Fruit fly (Drosophila melanogaster) whole organism, embryonic: ENCODE results near the gene Shc.

Source experiments
- CG10431 ChIP-seq: fragments of 200-800 bp; sonication (Bioruptor generic); optimal IDR thresholded peaks from 3 replicates; lab custom pipeline; 2018; ENCODE audit warnings: missing biosample characterization, mild to moderate bottlenecking, missing genetic modification characterization
- CG14050 ChIP-seq: fragments of 200-800 bp; sonication (Bioruptor generic); IDR thresholded peaks from 3 replicates; pipeline ENCODE4 v1.3.6; 2022; ENCODE audit warnings: missing biosample characterization, missing genetic modification characterization
- CG14965 ChIP-seq: fragments of 200-800 bp; sonication (Bioruptor generic); optimal IDR thresholded peaks from 2 replicates; lab custom pipeline; 2016; ENCODE audit warnings: missing biosample characterization, missing genetic modification characterization, borderline replicate concordance
- CG15011 ChIP-seq: fragments of 200-800 bp; sonication (Bioruptor generic); optimal IDR thresholded peaks from 3 replicates; lab custom pipeline; 2018; ENCODE audit warnings: missing biosample characterization, mild to moderate bottlenecking, missing genetic modification characterization
- CG15269 ChIP-seq: fragments of 200-800 bp; sonication (Bioruptor generic); optimal IDR thresholded peaks from 2 replicates; lab custom pipeline; 2018; ENCODE audit warnings: missing biosample characterization, mild to moderate bottlenecking, missing genetic modification characterization, moderate library complexity
- CG30020 ChIP-seq: fragments of 200-800 bp; optimal IDR thresholded peaks from 2 replicates; lab custom pipeline; 2019; ENCODE audit warnings: missing biosample characterization, mild to moderate bottlenecking, missing genetic modification characterization, moderate library complexity
- CG31224 ChIP-seq: fragments of 200-800 bp; sonication (Bioruptor generic); IDR thresholded peaks from 2 replicates; pipeline ENCODE4 v1.3.6; 2022; ENCODE audit warnings: missing biosample characterization, missing genetic modification characterization
- CG3726 ChIP-seq: fragments of 200-800 bp; sonication (Bioruptor generic); IDR thresholded peaks from 3 replicates; pipeline ENCODE4, ENCODE4 v1.3.6; 2022; ENCODE audit warnings: missing biosample characterization, missing genetic modification characterization
- CG43689 ChIP-seq: fragments of 200-800 bp; sonication (Bioruptor generic); IDR thresholded peaks from 2 replicates; pipeline ENCODE4 v1.3.6; 2022; ENCODE audit warnings: missing biosample characterization, missing genetic modification characterization
- CG4854 ChIP-seq: fragments of 200-800 bp; sonication (Bioruptor generic); optimal IDR thresholded peaks from 2 replicates; lab custom pipeline; 2016; ENCODE audit warnings: missing biosample characterization, missing genetic modification characterization, inconsistent platforms
- CG5953 ChIP-seq: fragments of 200-800 bp; sonication (Bioruptor generic); IDR thresholded peaks from 2 replicates; pipeline ENCODE4 v1.3.6; 2022; ENCODE audit warnings: missing biosample characterization, missing genetic modification characterization
- CG6654 ChIP-seq: fragments of 200-800 bp; sonication (Bioruptor generic); optimal IDR thresholded peaks from 2 replicates; lab custom pipeline; 2017; ENCODE audit warnings: missing biosample characterization, mild to moderate bottlenecking, missing genetic modification characterization
- CG7357 ChIP-seq: fragments of 200-800 bp; sonication (Bioruptor generic); IDR thresholded peaks from 3 replicates; pipeline ENCODE4 v1.3.6; 2022; ENCODE audit warnings: missing biosample characterization, missing genetic modification characterization
- CG7839 ChIP-seq: fragments of 200-800 bp; sonication (Bioruptor generic); optimal IDR thresholded peaks from 3 replicates; lab custom pipeline; 2018; ENCODE audit warnings: missing biosample characterization, mild to moderate bottlenecking, missing genetic modification characterization, moderate library complexity
- CG8290 ChIP-seq, 3 experiments: fragments of 200-800 bp; sonication (Bioruptor generic); optimal IDR thresholded peaks; 2 replicates each; lab custom pipeline; 2016 to 2019; ENCODE audit warnings: missing biosample characterization in 3 of 3, missing genetic modification characterization in 3 of 3, mild to moderate bottlenecking in 2 of 3, moderate library complexity in 1 of 3
- CG8478 ChIP-seq: fragments of >200 bp; optimal IDR thresholded peaks from 2 replicates; lab custom pipeline; 2018
- CG9609 ChIP-seq: fragments of 200-800 bp; sonication (Bioruptor generic); optimal IDR thresholded peaks from 3 replicates; lab custom pipeline; 2016; ENCODE audit warnings: missing biosample characterization, missing genetic modification characterization
- CTCF ChIP-seq: fragments of 200-800 bp; sonication (Bioruptor generic); optimal IDR thresholded peaks from 2 replicates; lab custom pipeline; 2017; ENCODE audit warnings: missing biosample characterization, mild to moderate bottlenecking, missing genetic modification characterization, moderate library complexity
- Chrac-16 ChIP-seq: fragments of 200-800 bp; sonication (Bioruptor generic); optimal IDR thresholded peaks from 3 replicates; lab custom pipeline; 2016; ENCODE audit warnings: missing biosample characterization, missing genetic modification characterization
- ERR ChIP-seq: fragments of 200-800 bp; sonication (Bioruptor generic); optimal IDR thresholded peaks from 2 replicates; lab custom pipeline; 2016; ENCODE audit warnings: missing biosample characterization, missing genetic modification characterization
- H15 ChIP-seq: fragments of 200-800 bp; sonication (Bioruptor generic); IDR thresholded peaks from 3 replicates; pipeline ENCODE4 v1.3.6; 2022; ENCODE audit warnings: missing biosample characterization, missing genetic modification characterization
- HmgD ChIP-seq: fragments of 200-800 bp; sonication (Bioruptor generic); optimal IDR thresholded peaks from 3 replicates; lab custom pipeline; 2016; ENCODE audit warnings: missing biosample characterization, missing genetic modification characterization
- Meics ChIP-seq: fragments of 200-800 bp; sonication (Bioruptor generic); optimal IDR thresholded peaks from 2 replicates; lab custom pipeline; 2017; ENCODE audit warnings: missing biosample characterization, mild to moderate bottlenecking, missing genetic modification characterization
- Nf-YA ChIP-seq: fragments of 200-800 bp; sonication (Bioruptor generic); IDR thresholded peaks from 2 replicates; pipeline ENCODE4 v1.3.6; 2022; ENCODE audit warnings: missing biosample characterization, missing genetic modification characterization
- PHDP ChIP-seq: fragments of 200-800 bp; sonication (Bioruptor generic); optimal IDR thresholded peaks from 3 replicates; lab custom pipeline; 2018; ENCODE audit warnings: missing biosample characterization, mild to moderate bottlenecking, missing genetic modification characterization, moderate library complexity
- Sin3A ChIP-seq: fragments of >200 bp; optimal IDR thresholded peaks from 2 replicates; lab custom pipeline; 2018
- ara ChIP-seq: fragments of 200-800 bp; sonication (Bioruptor generic); IDR thresholded peaks from 2 replicates; pipeline ENCODE4 v1.3.6; 2022; ENCODE audit warnings: missing biosample characterization, missing genetic modification characterization
- chif ChIP-seq, 2 experiments: fragments of 200-800 bp; sonication (Bioruptor generic); optimal IDR thresholded peaks; 3 replicates each; lab custom pipeline; 2016; ENCODE audit warnings: missing biosample characterization in 2 of 2, missing genetic modification characterization in 2 of 2
- chinmo ChIP-seq: fragments of 200-800 bp; sonication (Bioruptor generic); IDR thresholded peaks from 4 replicates; pipeline ENCODE4 v1.3.6; 2022; ENCODE audit warnings: missing biosample characterization, missing genetic modification characterization; ENCODE audit not compliant: partially characterized antibody
- crol ChIP-seq: fragments of 200-800 bp; sonication (Bioruptor generic); IDR thresholded peaks from 2 replicates; pipeline ENCODE4 v1.3.6; 2022; ENCODE audit warnings: missing biosample characterization, missing genetic modification characterization
- ems ChIP-seq: fragments of 200-800 bp; sonication (Bioruptor generic); optimal IDR thresholded peaks from 3 replicates; lab custom pipeline; 2016; ENCODE audit warnings: missing biosample characterization, missing genetic modification characterization
- fd102C ChIP-seq: fragments of 200-800 bp; sonication (Bioruptor generic); optimal IDR thresholded peaks from 2 replicates; lab custom pipeline; 2018; ENCODE audit warnings: missing biosample characterization, mild to moderate bottlenecking, missing genetic modification characterization, moderate library complexity
- fu2 ChIP-seq: fragments of 200-800 bp; sonication (Bioruptor generic); optimal IDR thresholded peaks from 2 replicates; lab custom pipeline; 2016; ENCODE audit warnings: missing biosample characterization, missing genetic modification characterization
- grau ChIP-seq: fragments of 200-800 bp; optimal IDR thresholded peaks from 3 replicates; lab custom pipeline; 2019; ENCODE audit warnings: missing biosample characterization, mild to moderate bottlenecking, missing genetic modification characterization, moderate library complexity
- hb ChIP-seq: fragments of 200-800 bp; sonication (Bioruptor generic); IDR thresholded peaks from 3 replicates; pipeline ENCODE4 v1.3.6; 2022; ENCODE audit warnings: missing biosample characterization, missing genetic modification characterization; ENCODE audit not compliant: partially characterized antibody
- hkb ChIP-seq, 2 experiments: fragments of 200-800 bp in 1 of 2; fragments of >200 bp in 1 of 2; sonication (Bioruptor generic) in 1 of 2; IDR thresholded peaks in 1 of 2; optimal IDR thresholded peaks in 1 of 2; 2 replicates each; pipeline versions ENCODE4 v1.3.6 to Lab custom; 2017 to 2022; ENCODE audit warnings: missing biosample characterization in 1 of 2, missing genetic modification characterization in 1 of 2
- ind ChIP-seq: fragments of 200-800 bp; sonication (Bioruptor generic); optimal IDR thresholded peaks from 3 replicates; lab custom pipeline; 2016; ENCODE audit warnings: missing biosample characterization, missing genetic modification characterization
- inv ChIP-seq: fragments of 200-800 bp; sonication (Bioruptor generic); IDR thresholded peaks from 2 replicates; pipeline ENCODE4 v1.3.6; 2022; ENCODE audit warnings: missing biosample characterization, missing genetic modification characterization; ENCODE audit not compliant: partially characterized antibody
- klu ChIP-seq: fragments of 200-800 bp; sonication (Bioruptor generic); IDR thresholded peaks from 2 replicates; pipeline ENCODE4 v1.3.6; 2022; ENCODE audit warnings: missing biosample characterization, missing genetic modification characterization
- org-1 ChIP-seq: fragments of 200-800 bp; sonication (Bioruptor generic); optimal IDR thresholded peaks from 2 replicates; lab custom pipeline; 2017; ENCODE audit warnings: missing biosample characterization, missing genetic modification characterization
- pum ChIP-seq: fragments of 200-800 bp; sonication (Bioruptor generic); optimal IDR thresholded peaks from 2 replicates; lab custom pipeline; 2016; ENCODE audit warnings: missing biosample characterization, missing genetic modification characterization
- run ChIP-seq: fragments of 200-800 bp; sonication (Bioruptor generic); optimal IDR thresholded peaks from 3 replicates; lab custom pipeline; 2018; ENCODE audit warnings: missing biosample characterization, mild to moderate bottlenecking, missing genetic modification characterization
- sisA ChIP-seq: fragments of 200-800 bp; sonication (Bioruptor generic); IDR thresholded peaks from 2 replicates; pipeline ENCODE4 v1.3.6; 2022; ENCODE audit warnings: missing biosample characterization, missing genetic modification characterization
- slou ChIP-seq: fragments of 200-800 bp; sonication (Bioruptor generic); optimal IDR thresholded peaks from 3 replicates; lab custom pipeline; 2016; ENCODE audit warnings: missing biosample characterization, missing genetic modification characterization
- sna ChIP-seq: fragments of 200-800 bp; sonication (Bioruptor generic); IDR thresholded peaks from 2 replicates; pipeline ENCODE4 v1.3.6; 2022; ENCODE audit warnings: missing biosample characterization, missing genetic modification characterization; ENCODE audit not compliant: partially characterized antibody
- tin ChIP-seq: fragments of 200-800 bp; sonication (Bioruptor generic); optimal IDR thresholded peaks from 3 replicates; lab custom pipeline; 2016; ENCODE audit warnings: missing biosample characterization, missing genetic modification characterization
- tna ChIP-seq: fragments of 200-800 bp; sonication (Bioruptor generic); IDR thresholded peaks from 2 replicates; pipeline ENCODE4 v1.3.6; 2022; ENCODE audit warnings: missing biosample characterization, missing genetic modification characterization; ENCODE audit not compliant: partially characterized antibody
- unpg ChIP-seq: fragments of 200-800 bp; sonication (Bioruptor generic); optimal IDR thresholded peaks from 3 replicates; lab custom pipeline; 2018; ENCODE audit warnings: missing biosample characterization, mild to moderate bottlenecking, missing genetic modification characterization, moderate library complexity
- usp ChIP-seq: fragments of >200 bp; optimal IDR thresholded peaks from 2 replicates; lab custom pipeline; 2017; ENCODE audit warnings: missing biosample characterization, missing genetic modification characterization
- vvl ChIP-seq: fragments of 200-800 bp; sonication (Bioruptor generic); IDR thresholded peaks from 2 replicates; pipeline ENCODE4 v1.3.6; 2022; ENCODE audit warnings: missing biosample characterization, missing genetic modification characterization
- wor ChIP-seq: fragments of 200-800 bp; sonication (Bioruptor generic); IDR thresholded peaks from 2 replicates; pipeline ENCODE4 v1.3.6; 2022; ENCODE audit warnings: missing biosample characterization, missing genetic modification characterization

Gene Shc

dm6 chr3L:9457619-9458092 lies 30.8 kb downstream of the Shc start, which contains the start of gene CG3437 (continued):
- TF ChIP-seq wor: peak; percentile 97
- TF ChIP-seq CG4854 (GFP tag; lab: Kevin White, UChicago): peak; percentile 98
- no peak for TF ChIP-seq CG8478
- peak; percentile 99 for TF ChIP-seq sisA (GFP tag; lab: Robert Waterston, UW)
- peak; percentile 97 for TF ChIP-seq HmgD
- peak; percentile 97 for TF ChIP-seq CG31224 (GFP tag; lab: Robert Waterston, UW)
- peak; percentile 82 for TF ChIP-seq fd102C (GFP tag; lab: Kevin White, UChicago)
- peak; percentile 99 for TF ChIP-seq PHDP (tag; lab: Kevin White, UChicago)
- no peak for TF ChIP-seq usp (GFP tag; lab: Kevin White, UChicago)
- peak; percentile 99 for TF ChIP-seq unpg
- no peak for TF ChIP-seq hb (GFP tag; lab: Robert Waterston, UW)
- TF ChIP-seq ERR: peak; percentile 97
- TF ChIP-seq CG7839 (tag; lab: Kevin White, UChicago): peak; percentile 99
- TF ChIP-seq org-1 (GFP tag; lab: Kevin White, UChicago): peak; percentile 98
- TF ChIP-seq tin: peak; percentile 98
- TF ChIP-seq Nf-YA (GFP tag; lab: Robert Waterston, UW): peak; percentile 98
- TF ChIP-seq CG7357 (GFP tag; lab: Robert Waterston, UW): peak; percentile 97
- TF ChIP-seq Meics (GFP tag; lab: Kevin White, UChicago): peak; percentile 99
- TF ChIP-seq sna (GFP tag; lab: Robert Waterston, UW): no peak; the same call in 1 of the 2 replicates
- TF ChIP-seq CG15011 (GFP tag; lab: Kevin White, UChicago): peak; percentile 98
- peak; percentile 97 to 99 for TF ChIP-seq chif (GFP tag; optimal IDR thresholded peaks at IDR 0.05; lab: Kevin White, UChicago)
- TF ChIP-seq hkb (optimal IDR thresholded peaks at IDR 0.05; lab: Kevin White, UChicago): peak; percentile 34
- peak; percentile 99 for TF ChIP-seq hkb (GFP tag; IDR thresholded peaks at IDR 0.05; lab: Robert Waterston, UW)
- peak; percentile 99 for TF ChIP-seq ems (GFP tag; lab: Kevin White, UChicago)
- 0 out of 4 replicates have a peak, but pooled peaks have one; percentile 57 for TF ChIP-seq chinmo (GFP tag; lab: Robert Waterston, UW)
- TF ChIP-seq CG14965 (GFP tag; lab: Kevin White, UChicago): peak; percentile 82
- peak; percentile 85 for TF ChIP-seq crol
- TF ChIP-seq CG3726 (GFP tag; lab: Robert Waterston, UW): peak; percentile 99
- TF ChIP-seq vvl (GFP tag; lab: Robert Waterston, UW): peak; percentile 100
- peak; percentile 97 for TF ChIP-seq grau
- TF ChIP-seq ind (GFP tag; lab: Kevin White, UChicago): peak; percentile 98
- TF ChIP-seq tna: no peak
- peak; percentile 100 for TF ChIP-seq H15 (GFP tag; lab: Robert Waterston, UW)
- TF ChIP-seq CTCF: peak; percentile 76
- peak; percentile 98 for TF ChIP-seq CG5953
- peak; percentile 100 for TF ChIP-seq ara (GFP tag; lab: Robert Waterston, UW)
- peak; percentile 94 for TF ChIP-seq run (tag; lab: Kevin White, UChicago)
- TF ChIP-seq CG14050 (GFP tag; lab: Robert Waterston, UW): peak; percentile 99
- peak; percentile 97 for TF ChIP-seq CG43689 (GFP tag; lab: Robert Waterston, UW)
- peak; percentile 98 for TF ChIP-seq fu2
- peak; percentile 95 for TF ChIP-seq CG10431 (GFP tag; lab: Kevin White, UChicago)
- peak; percentile 97 for TF ChIP-seq CG8290 (GFP tag; optimal IDR thresholded peaks at IDR 0.05; lab: Kevin White, UChicago)
- peak; percentile 96 to 98 for TF ChIP-seq CG8290 (tag; optimal IDR thresholded peaks at IDR 0.05; lab: Kevin White, UChicago)
- TF ChIP-seq CG15269: peak; percentile 99
- TF ChIP-seq slou (GFP tag; lab: Kevin White, UChicago): peak; percentile 95
- peak; percentile 81 for TF ChIP-seq CG30020 (tag; lab: Kevin White, UChicago)
- TF ChIP-seq klu (GFP tag; lab: Robert Waterston, UW): peak; percentile 98
- TF ChIP-seq CG9609 (GFP tag; lab: Kevin White, UChicago): peak; percentile 98
- peak; percentile 49 for TF ChIP-seq Sin3A (lab: Kevin White, UChicago)
- peak; percentile 98 for TF ChIP-seq Chrac-16 (GFP tag; lab: Kevin White, UChicago)
- TF ChIP-seq inv (GFP tag; lab: Robert Waterston, UW): 0 out of 2 replicates have a peak, but pooled peaks have one; percentile 21
- TF ChIP-seq CG6654: peak; percentile 94
- peak; percentile 99 for TF ChIP-seq pum (GFP tag; lab: Kevin White, UChicago)
